Fruit fly (Drosophila melanogaster) whole organism, embryonic: ENCODE results near the gene CG3546.
A peak's percentile ranks its signal among the peaks of the same experiment; 100 is the strongest.

ENCODE experiments used
- C15 ChIP-seq: fragments of 200-800 bp; sonication (Bioruptor generic); IDR thresholded peaks from 3 replicates; pipeline ENCODE4 v1.3.6; 2022; ENCODE audit warnings: missing biosample characterization, missing genetic modification characterization
- CG10321 ChIP-seq: fragments of 200-800 bp; sonication (Bioruptor generic); IDR thresholded peaks from 2 replicates; pipeline ENCODE4 v1.3.6; 2022; ENCODE audit warnings: missing biosample characterization, missing genetic modification characterization
- CG10565 ChIP-seq: fragments of 200-800 bp; sonication (Bioruptor generic); optimal IDR thresholded peaks from 3 replicates; lab custom pipeline; 2016; ENCODE audit warnings: missing biosample characterization, mild to moderate bottlenecking, missing genetic modification characterization
- CG10959 ChIP-seq: fragments of 200-800 bp; sonication (Bioruptor generic); IDR thresholded peaks from 2 replicates; pipeline ENCODE4 v1.3.6; 2022; ENCODE audit warnings: missing biosample characterization, missing genetic modification characterization
- CG11696 ChIP-seq: fragments of 200-800 bp; sonication (Bioruptor generic); IDR thresholded peaks from 2 replicates; pipeline ENCODE4 v1.3.6; 2022; ENCODE audit warnings: missing biosample characterization, missing genetic modification characterization
- CG1233 ChIP-seq: fragments of 200-800 bp; sonication (Bioruptor generic); optimal IDR thresholded peaks from 4 replicates; lab custom pipeline; 2018; ENCODE audit warnings: missing biosample characterization, mild to moderate bottlenecking, missing genetic modification characterization
- CG13424 ChIP-seq: fragments of 200-800 bp; sonication (Bioruptor generic); optimal IDR thresholded peaks from 2 replicates; lab custom pipeline; 2019; ENCODE audit warnings: missing biosample characterization, mild to moderate bottlenecking, missing genetic modification characterization, moderate library complexity
- CG14667 ChIP-seq: fragments of 200-800 bp; sonication (Bioruptor generic); IDR thresholded peaks from 2 replicates; pipeline ENCODE4 v1.3.6; 2022; ENCODE audit warnings: missing biosample characterization, missing genetic modification characterization
- CG17328 ChIP-seq: fragments of 200-800 bp; sonication (Bioruptor generic); IDR thresholded peaks from 2 replicates; pipeline ENCODE4 v1.3.6; 2022; ENCODE audit warnings: missing biosample characterization, missing genetic modification characterization
- CG17361 ChIP-seq: fragments of 200-800 bp; sonication (Bioruptor generic); IDR thresholded peaks from 3 replicates; pipeline ENCODE4 v1.3.6; 2022; ENCODE audit warnings: missing biosample characterization, missing genetic modification characterization
- CG17385 ChIP-seq: fragments of 200-800 bp; sonication (Bioruptor generic); optimal IDR thresholded peaks from 3 replicates; lab custom pipeline; 2018; ENCODE audit warnings: missing biosample characterization, mild to moderate bottlenecking, missing genetic modification characterization
- CG1792 ChIP-seq: fragments of 200-800 bp; sonication (Bioruptor generic); optimal IDR thresholded peaks from 2 replicates; lab custom pipeline; 2016; ENCODE audit warnings: missing biosample characterization, missing genetic modification characterization
- CG18619 ChIP-seq: fragments of 200-800 bp; sonication (Bioruptor generic); optimal IDR thresholded peaks from 3 replicates; lab custom pipeline; 2017; ENCODE audit warnings: missing biosample characterization, mild to moderate bottlenecking, missing genetic modification characterization
- CG18764 ChIP-seq: fragments of 200-800 bp; sonication (Bioruptor generic); optimal IDR thresholded peaks from 3 replicates; lab custom pipeline; 2016; ENCODE audit warnings: missing biosample characterization, missing genetic modification characterization
- CG2678 ChIP-seq: fragments of 200-800 bp; sonication (Bioruptor generic); optimal IDR thresholded peaks from 3 replicates; lab custom pipeline; 2019; ENCODE audit warnings: missing biosample characterization, mild to moderate bottlenecking, missing genetic modification characterization, moderate library complexity
- CG31441 ChIP-seq: fragments of 200-800 bp; sonication (Bioruptor generic); IDR thresholded peaks from 2 replicates; pipeline ENCODE4 v1.3.6; 2022; ENCODE audit warnings: missing biosample characterization, missing genetic modification characterization
- CG32767 ChIP-seq: fragments of 200-800 bp; sonication (Bioruptor generic); IDR thresholded peaks from 2 replicates; pipeline ENCODE4 v1.3.6; 2022; ENCODE audit warnings: missing biosample characterization, missing genetic modification characterization
- CG3407 ChIP-seq: fragments of 200-800 bp; sonication (Bioruptor generic); optimal IDR thresholded peaks from 2 replicates; lab custom pipeline; 2018; ENCODE audit warnings: missing biosample characterization, mild to moderate bottlenecking, missing genetic modification characterization
- CG3847 ChIP-seq: fragments of 200-800 bp; sonication (Bioruptor generic); IDR thresholded peaks from 2 replicates; pipeline ENCODE4 v1.3.6; 2022; ENCODE audit warnings: missing biosample characterization, missing genetic modification characterization
- CG6654 ChIP-seq: fragments of 200-800 bp; sonication (Bioruptor generic); optimal IDR thresholded peaks from 2 replicates; lab custom pipeline; 2017; ENCODE audit warnings: missing biosample characterization, mild to moderate bottlenecking, missing genetic modification characterization
- CG6689 ChIP-seq: fragments of 200-800 bp; sonication (Bioruptor generic); IDR thresholded peaks from 2 replicates; pipeline ENCODE4 v1.3.6; 2022; ENCODE audit warnings: missing biosample characterization, missing genetic modification characterization
- CG8089 ChIP-seq: fragments of 200-800 bp; sonication (Bioruptor generic); optimal IDR thresholded peaks from 3 replicates; lab custom pipeline; 2016; ENCODE audit warnings: missing biosample characterization, missing genetic modification characterization
- CG8388 ChIP-seq: fragments of 200-800 bp; sonication (Bioruptor generic); optimal IDR thresholded peaks from 2 replicates; lab custom pipeline; 2019; ENCODE audit warnings: missing biosample characterization, mild to moderate bottlenecking, missing genetic modification characterization, moderate library complexity
- CTCF ChIP-seq: fragments of 200-800 bp; sonication (Bioruptor generic); optimal IDR thresholded peaks from 2 replicates; lab custom pipeline; 2017; ENCODE audit warnings: missing biosample characterization, mild to moderate bottlenecking, missing genetic modification characterization, moderate library complexity
- Doc2 ChIP-seq: fragments of 200-800 bp; sonication (Bioruptor generic); IDR thresholded peaks from 2 replicates; pipeline ENCODE4 v1.3.6; 2022; ENCODE audit warnings: missing biosample characterization, missing genetic modification characterization
- Drgx ChIP-seq: fragments of 200-800 bp; sonication (Bioruptor generic); IDR thresholded peaks from 2 replicates; pipeline ENCODE4 v1.3.6; 2022; ENCODE audit warnings: missing biosample characterization, missing genetic modification characterization
- H2.0 ChIP-seq: fragments of 200-800 bp; sonication (Bioruptor generic); IDR thresholded peaks from 2 replicates; pipeline ENCODE4 v1.3.6; 2022; ENCODE audit warnings: missing biosample characterization, missing genetic modification characterization
- MESR4 ChIP-seq: fragments of 200-800 bp; sonication (Bioruptor generic); optimal IDR thresholded peaks from 2 replicates; lab custom pipeline; 2018; ENCODE audit warnings: missing biosample characterization, mild to moderate bottlenecking, missing genetic modification characterization, moderate library complexity
- NC2β ChIP-seq: fragments of 200-800 bp; sonication (Bioruptor generic); optimal IDR thresholded peaks from 2 replicates; lab custom pipeline; 2016; ENCODE audit warnings: missing biosample characterization, missing genetic modification characterization
- Nf-YC ChIP-seq: fragments of 200-800 bp; optimal IDR thresholded peaks from 3 replicates; lab custom pipeline; 2019; ENCODE audit warnings: missing biosample characterization, mild to moderate bottlenecking, missing genetic modification characterization, moderate library complexity
- Rx ChIP-seq: fragments of 200-800 bp; sonication (Bioruptor generic); IDR thresholded peaks from 2 replicates; pipeline ENCODE4 v1.3.6; 2022; ENCODE audit warnings: missing biosample characterization, missing genetic modification characterization
- Ssrp ChIP-seq: fragments of 200-800 bp; sonication (Bioruptor generic); optimal IDR thresholded peaks from 2 replicates; lab custom pipeline; 2018; ENCODE audit warnings: missing biosample characterization, mild to moderate bottlenecking, missing genetic modification characterization, moderate library complexity
- Tbp ChIP-seq: fragments of >200 bp; optimal IDR thresholded peaks from 2 replicates; lab custom pipeline; 2018; ENCODE audit warnings: missing biosample characterization, missing genetic modification characterization
- cad ChIP-seq: fragments of >200 bp; optimal IDR thresholded peaks from 2 replicates; lab custom pipeline; 2017; ENCODE audit warnings: missing biosample characterization, missing genetic modification characterization
- cwo ChIP-seq: fragments of 200-800 bp; sonication (Bioruptor generic); optimal IDR thresholded peaks from 3 replicates; lab custom pipeline; 2017; ENCODE audit warnings: missing biosample characterization, missing genetic modification characterization, mild to moderate bottlenecking, moderate library complexity, missing genetic modification reagents
- dysf ChIP-seq: fragments of 200-800 bp; sonication (Bioruptor generic); IDR thresholded peaks from 3 replicates; pipeline ENCODE4 v1.3.6; 2022; ENCODE audit warnings: missing biosample characterization, missing genetic modification characterization
- fru ChIP-seq: fragments of >200 bp; optimal IDR thresholded peaks from 2 replicates; lab custom pipeline; 2017
- gsb ChIP-seq: fragments of 200-800 bp; sonication (Bioruptor generic); IDR thresholded peaks from 2 replicates; pipeline ENCODE4 v1.3.6; 2022; ENCODE audit warnings: missing biosample characterization, missing genetic modification characterization
- ind ChIP-seq: fragments of 200-800 bp; sonication (Bioruptor generic); optimal IDR thresholded peaks from 3 replicates; lab custom pipeline; 2016; ENCODE audit warnings: missing biosample characterization, missing genetic modification characterization
- lab ChIP-seq: fragments of 200-800 bp; sonication (Bioruptor generic); optimal IDR thresholded peaks from 3 replicates; lab custom pipeline; 2017; ENCODE audit warnings: missing biosample characterization, missing genetic modification characterization, mild to moderate bottlenecking, moderate library complexity, missing genetic modification reagents
- lilli ChIP-seq: fragments of 200-800 bp; sonication (Bioruptor generic); optimal IDR thresholded peaks from 3 replicates; lab custom pipeline; 2016; ENCODE audit warnings: missing biosample characterization, missing genetic modification characterization
- luna ChIP-seq: fragments of 200-800 bp; sonication (Bioruptor generic); optimal IDR thresholded peaks from 2 replicates; lab custom pipeline; 2016; ENCODE audit warnings: missing biosample characterization, missing genetic modification characterization
- odd ChIP-seq: fragments of 200-800 bp; sonication (Bioruptor generic); optimal IDR thresholded peaks from 2 replicates; lab custom pipeline; 2017; ENCODE audit warnings: missing biosample characterization, mild to moderate bottlenecking, missing genetic modification characterization
- onecut ChIP-seq: fragments of 200-800 bp; sonication (Bioruptor generic); IDR thresholded peaks from 2 replicates; pipeline ENCODE4 v1.3.6; 2022; ENCODE audit warnings: missing biosample characterization, missing genetic modification characterization
- otp ChIP-seq: fragments of 200-800 bp; sonication (Bioruptor generic); IDR thresholded peaks from 3 replicates; pipeline ENCODE4, ENCODE4 v1.3.6; 2022; ENCODE audit warnings: missing biosample characterization, missing genetic modification characterization
- p53 ChIP-seq: fragments of 200-800 bp; sonication (Bioruptor generic); optimal IDR thresholded peaks from 2 replicates; lab custom pipeline; 2016; ENCODE audit warnings: missing biosample characterization, missing genetic modification characterization
- peb ChIP-seq: fragments of 200-800 bp; sonication (Bioruptor generic); IDR thresholded peaks from 2 replicates; pipeline ENCODE4 v1.3.6; 2022; ENCODE audit warnings: missing biosample characterization, missing genetic modification characterization
- phol ChIP-seq: fragments of 200-800 bp; sonication (Bioruptor generic); optimal IDR thresholded peaks from 3 replicates; lab custom pipeline; 2018; ENCODE audit warnings: missing biosample characterization, mild to moderate bottlenecking, missing genetic modification characterization, moderate library complexity
- psq ChIP-seq: fragments of 200-800 bp; sonication (Bioruptor generic); optimal IDR thresholded peaks from 2 replicates; lab custom pipeline; 2017; ENCODE audit warnings: missing biosample characterization, missing genetic modification characterization
- pzg ChIP-seq: fragments of 200-800 bp; sonication (Bioruptor generic); optimal IDR thresholded peaks from 3 replicates; lab custom pipeline; 2018; ENCODE audit warnings: missing biosample characterization, mild to moderate bottlenecking, missing genetic modification characterization, moderate library complexity
- unpg ChIP-seq: fragments of 200-800 bp; sonication (Bioruptor generic); optimal IDR thresholded peaks from 3 replicates; lab custom pipeline; 2018; ENCODE audit warnings: missing biosample characterization, mild to moderate bottlenecking, missing genetic modification characterization, moderate library complexity

CG3546 gene

DNA sequence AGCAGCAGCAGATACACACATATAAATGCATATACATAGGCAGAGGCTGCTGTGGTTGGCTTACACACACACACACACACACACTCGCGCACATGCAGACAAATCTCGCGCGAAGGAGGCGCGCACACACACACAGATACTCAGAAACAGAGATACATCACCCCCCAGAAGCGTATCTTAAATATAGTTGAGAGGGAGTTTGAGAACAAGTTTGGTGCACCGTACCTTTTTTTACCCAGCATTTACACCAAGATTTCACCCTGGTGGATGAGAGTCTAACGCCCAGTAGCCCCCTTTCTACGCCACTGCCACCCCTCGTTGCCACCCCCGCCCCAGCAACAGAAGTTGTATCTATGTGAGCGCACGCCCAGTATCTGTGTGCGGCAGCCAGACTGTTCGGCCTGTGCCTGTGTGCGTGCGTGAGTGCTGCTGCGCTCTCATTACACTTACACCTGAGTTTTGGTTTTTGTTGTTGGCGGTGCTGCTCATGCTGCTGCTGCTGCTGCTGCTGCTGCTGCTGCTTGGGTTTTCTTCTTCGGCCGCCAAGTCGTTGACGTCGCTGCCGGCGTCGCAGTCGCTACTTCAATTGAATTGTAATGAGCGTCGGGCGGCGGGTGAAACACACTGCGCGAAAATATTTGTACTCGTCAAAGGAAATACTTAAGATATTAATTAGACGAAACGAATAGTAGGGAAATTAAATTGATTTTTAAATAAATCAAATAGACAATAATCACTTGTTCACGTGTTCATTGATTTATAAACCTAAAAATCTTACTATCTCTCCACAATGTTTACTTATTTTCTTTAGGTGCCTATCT, 32.3 kb downstream of the CG3546 start (continued):
- TF ChIP-seq CG8388 (GFP tag; lab: Kevin White, UChicago): peak; percentile 73
- TF ChIP-seq Tbp: no peak
- TF ChIP-seq CG17385: peak; percentile 68
- peak; percentile 59 for TF ChIP-seq CG8089 (GFP tag; lab: Kevin White, UChicago)
- TF ChIP-seq CG18619 (GFP tag; lab: Kevin White, UChicago): peak; percentile 73
- peak; percentile 77 for TF ChIP-seq CG17361 (GFP tag; lab: Robert Waterston, UW)
- TF ChIP-seq dysf (GFP tag; lab: Robert Waterston, UW): peak; percentile 92
- peak; percentile 60 for TF ChIP-seq CG31441 (GFP tag; lab: Robert Waterston, UW)
- peak; percentile 84 for TF ChIP-seq unpg (GFP tag; lab: Kevin White, UChicago)
- TF ChIP-seq CG6689: peak; percentile 90
- TF ChIP-seq CG2678 (tag; lab: Kevin White, UChicago): peak; percentile 81
- no peak for TF ChIP-seq C15 (GFP tag; lab: Robert Waterston, UW)
- peak; percentile 93 for TF ChIP-seq Drgx
- TF ChIP-seq onecut (GFP tag; lab: Robert Waterston, UW): peak; percentile 81
- peak; percentile 66 for TF ChIP-seq NC2β (GFP tag; lab: Kevin White, UChicago)
- peak; percentile 68 for TF ChIP-seq cwo
- peak; percentile 56 for TF ChIP-seq lilli (GFP tag; lab: Kevin White, UChicago)
- TF ChIP-seq CG11696 (GFP tag; lab: Robert Waterston, UW): peak; percentile 60
- TF ChIP-seq phol: peak; percentile 79
- TF ChIP-seq p53 (GFP tag; lab: Kevin White, UChicago): no peak
- TF ChIP-seq CG14667 (GFP tag; lab: Robert Waterston, UW): peak; percentile 92
- peak; percentile 86 for TF ChIP-seq peb
- TF ChIP-seq CG17328 (GFP tag; lab: Robert Waterston, UW): peak; percentile 97
- peak; percentile 88 for TF ChIP-seq lab (GFP tag; lab: Kevin White, UChicago)
- peak; percentile 92 for TF ChIP-seq CG32767 (GFP tag; lab: Robert Waterston, UW)
- peak; percentile 95 for TF ChIP-seq otp (GFP tag; lab: Robert Waterston, UW)
- TF ChIP-seq CG10321 (GFP tag; lab: Robert Waterston, UW): peak; percentile 46; the same call in 1 of the 2 replicates
- peak; percentile 83 for TF ChIP-seq CG3847
- TF ChIP-seq fru (lab: Kevin White, UChicago): no peak
- peak; percentile 45; the same call in 1 of the 2 replicates for TF ChIP-seq gsb (GFP tag; lab: Robert Waterston, UW)
- TF ChIP-seq H2.0: peak; percentile 95
- peak; percentile 33 for TF ChIP-seq odd (GFP tag; lab: Kevin White, UChicago)
- peak; percentile 96 for TF ChIP-seq Nf-YC
- no peak for TF ChIP-seq psq (GFP tag; lab: Kevin White, UChicago)
- peak; percentile 92 for TF ChIP-seq Rx (GFP tag; lab: Robert Waterston, UW)
- TF ChIP-seq CG10565 (GFP tag; lab: Kevin White, UChicago): no peak
- TF ChIP-seq CG3407 (GFP tag; lab: Kevin White, UChicago): peak; percentile 67
- TF ChIP-seq CTCF (GFP tag; lab: Kevin White, UChicago): no peak
- peak; percentile 79 for TF ChIP-seq ind (GFP tag; lab: Kevin White, UChicago)
- peak; percentile 68 for TF ChIP-seq CG6654 (GFP tag; lab: Kevin White, UChicago)
- TF ChIP-seq CG13424 (tag; lab: Kevin White, UChicago): peak; percentile 81
- peak; percentile 69 for TF ChIP-seq CG18764 (GFP tag; lab: Kevin White, UChicago)
- TF ChIP-seq luna (GFP tag; lab: Kevin White, UChicago): no peak
- peak; percentile 71 for TF ChIP-seq CG1233 (GFP tag; lab: Kevin White, UChicago)
- no peak for TF ChIP-seq MESR4 (GFP tag; lab: Kevin White, UChicago)
- TF ChIP-seq CG1792 (GFP tag; lab: Kevin White, UChicago): no peak
- TF ChIP-seq Doc2: peak; percentile 69; the same call in 1 of the 2 replicates
- no peak for TF ChIP-seq cad (GFP tag; lab: Kevin White, UChicago)
- TF ChIP-seq Ssrp (tag; lab: Kevin White, UChicago): peak; percentile 69
- peak; percentile 5 for TF ChIP-seq pzg (GFP tag; lab: Kevin White, UChicago)
- TF ChIP-seq CG10959: peak; percentile 88
